Worm (Caenorhabditis elegans): ENCODE measurements around the gene syx-4.

DNA sequence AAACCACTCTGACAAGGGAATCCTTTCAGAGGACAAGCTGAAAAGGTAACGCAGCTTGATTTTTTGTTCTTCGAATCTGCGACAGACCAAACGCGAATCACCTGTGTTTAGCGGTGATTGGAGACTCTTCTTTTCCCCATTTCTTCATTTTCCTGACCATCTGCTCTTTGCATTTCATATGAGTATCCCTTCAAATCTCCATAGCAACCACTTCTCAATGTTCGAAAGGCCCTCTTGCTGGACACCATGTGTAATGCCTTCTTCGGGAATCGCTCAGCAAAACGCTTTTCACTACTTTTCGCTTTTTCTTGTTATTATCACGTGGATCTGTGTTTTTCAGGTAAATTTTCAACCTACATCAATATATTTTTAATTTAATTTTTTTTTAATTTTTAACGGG lies 30.5 kb upstream of the syx-4 start, which contains the start of the genes T26A8.3 and tmem-231:
- TF ChIP-seq unc-62 (GFP tag; optimal IDR thresholded peaks at IDR 0.05) (no peak), nhr-19 (GFP tag; conservative IDR thresholded peaks at IDR 0.05) (no peak), elt-2 (tag; optimal IDR thresholded peaks at IDR 0.05) (no peak), nhr-11 (tag; optimal IDR thresholded peaks at IDR 0.05) (no peak), sox-4 (tag; optimal IDR thresholded peaks at IDR 0.05) (no peak), snpc-4 (tag; optimal IDR thresholded peaks at IDR 0.05) (no peak), nhr-90 (tag; optimal IDR thresholded peaks at IDR 0.05; ENCODE audit: poor library complexity) (no peak), nhr-77 (tag; optimal IDR thresholded peaks at IDR 0.05) (no peak), ceh-82 (tag; optimal IDR thresholded peaks at IDR 0.05) (no peak), unc-130 (tag; optimal IDR thresholded peaks at IDR 0.05) (no peak), ama-1 (optimal IDR thresholded peaks at IDR 0.05) (no peak)
